Fruit fly (Drosophila melanogaster) whole organism, adult: Measurements from ENCODE around the gene CG42465.

Experiments
- CG11617 ChIP-seq: fragments of 200-800 bp; sonication (Bioruptor generic); optimal IDR thresholded peaks from 2 replicates; lab custom pipeline; 2017; ENCODE audit warnings: mild to moderate bottlenecking, missing biosample characterization, missing genetic modification reagents, missing genetic modification characterization
- CG12768 ChIP-seq: fragments of 200-800 bp; sonication (Bioruptor generic); optimal IDR thresholded peaks from 2 replicates; lab custom pipeline; 2017; ENCODE audit warnings: missing biosample characterization, missing genetic modification characterization, mild to moderate bottlenecking, moderate library complexity, missing genetic modification reagents
- CG14711 ChIP-seq: fragments of 200-800 bp; sonication (Bioruptor generic); optimal IDR thresholded peaks from 2 replicates; lab custom pipeline; 2018; ENCODE audit warnings: missing biosample characterization, mild to moderate bottlenecking, missing genetic modification characterization, moderate library complexity
- CG5204 ChIP-seq: fragments of 200-800 bp; sonication (Bioruptor generic); optimal IDR thresholded peaks from 2 replicates; lab custom pipeline; 2016; ENCODE audit warnings: missing biosample characterization, missing genetic modification characterization
- CG7045 ChIP-seq: fragments of 200-800 bp; sonication (Bioruptor generic); optimal IDR thresholded peaks from 2 replicates; lab custom pipeline; 2017; ENCODE audit warnings: missing biosample characterization, mild to moderate bottlenecking, missing genetic modification characterization
- CG7101 ChIP-seq: fragments of 200-800 bp; sonication (Bioruptor generic); optimal IDR thresholded peaks from 2 replicates; lab custom pipeline; 2018; ENCODE audit warnings: missing biosample characterization, mild to moderate bottlenecking, missing genetic modification characterization, moderate library complexity
- Clk ChIP-seq: fragments of 200-800 bp; sonication (Bioruptor generic); optimal IDR thresholded peaks from 2 replicates; lab custom pipeline; 2017; ENCODE audit warnings: missing biosample characterization, missing genetic modification characterization
- Hr96 ChIP-seq: fragments of 200-800 bp; sonication (Bioruptor generic); optimal IDR thresholded peaks from 2 replicates; lab custom pipeline; 2016; ENCODE audit warnings: missing biosample characterization, missing genetic modification characterization
- Mnt ChIP-seq: fragments of 200-800 bp; sonication (Bioruptor generic); optimal IDR thresholded peaks from 2 replicates; lab custom pipeline; 2016; ENCODE audit warnings: missing biosample characterization, mild to moderate bottlenecking, missing genetic modification characterization
- bab1 ChIP-seq: fragments of 200-800 bp; sonication (Bioruptor generic); optimal IDR thresholded peaks from 3 replicates; lab custom pipeline; 2019; ENCODE audit warnings: missing biosample characterization, mild to moderate bottlenecking, missing genetic modification characterization, moderate library complexity
- cnc ChIP-seq, 2 experiments: fragments of >200 bp; optimal IDR thresholded peaks; 2 replicates each; lab custom pipeline; 2017

dm6 chr2L:3662307-3662795 lies 37.6 kb upstream of the CG42465 start, which contains the start of gene Drgx:
- no peak for TF ChIP-seq bab1 (GFP tag; lab: Kevin White, UChicago)
- TF ChIP-seq Clk (GFP tag; lab: Kevin White, UChicago) = no peak
- TF ChIP-seq CG5204 = no peak
- TF ChIP-seq CG12768 = no peak
- no peak for TF ChIP-seq CG14711 (tag; lab: Kevin White, UChicago)
- TF ChIP-seq CG7045 (GFP tag; lab: Kevin White, UChicago) = no peak
- TF ChIP-seq CG11617 = no peak
- no peak for TF ChIP-seq Hr96 (GFP tag; lab: Kevin White, UChicago)
- TF ChIP-seq cnc (optimal IDR thresholded peaks at IDR 0.05; lab: Kevin White, UChicago) = no peak
- no peak for TF ChIP-seq CG7101 (tag; lab: Kevin White, UChicago)
- no peak for TF ChIP-seq Mnt (GFP tag; lab: Kevin White, UChicago)
